Worm (Caenorhabditis elegans) whole organism, young adult: ENCODE data around the gene Y54G2A.15.

Experiments
- B0035.1 ChIP-seq: sonication (generic microtip); optimal IDR thresholded peaks from 2 replicates; lab custom pipeline; 2016; ENCODE audit warnings: missing genetic modification characterization, mild to moderate bottlenecking, missing compliant biosample characterization, missing genotype, missing genetic modification reagents
- C06A6.2 ChIP-seq: fragments of 200-800 bp; sonication (Bioruptor generic); conservative IDR thresholded peaks from 2 replicates; pipeline ENCODE4 v1.3.6; 2022; ENCODE audit warnings: missing genetic modification characterization, missing compliant biosample characterization
- D2030.7 ChIP-seq: fragments of 200-800 bp; sonication (Bioruptor generic); IDR thresholded peaks from 2 replicates; pipeline ENCODE4 v1.3.6; 2022; ENCODE audit warnings: missing genetic modification reagents, missing genetic modification characterization, missing compliant biosample characterization
- F22D6.2 ChIP-seq: sonication (generic microtip); optimal IDR thresholded peaks from 2 replicates; lab custom pipeline; 2016; ENCODE audit warnings: mild to moderate bottlenecking, missing genetic modification characterization, missing compliant biosample characterization
- F33H1.4 ChIP-seq: fragments of 200-800 bp; sonication (Bioruptor generic); IDR thresholded peaks from 2 replicates; pipeline ENCODE4 v1.3.6; 2022; ENCODE audit warnings: missing genetic modification reagents, missing genetic modification characterization, missing compliant biosample characterization
- F57C9.4 ChIP-seq: sonication (generic microtip); optimal IDR thresholded peaks from 2 replicates; lab custom pipeline; 2017; ENCODE audit warnings: mild to moderate bottlenecking, missing genetic modification characterization, missing compliant biosample characterization
- T07F8.4 ChIP-seq: sonication (generic microtip); optimal IDR thresholded peaks from 2 replicates; lab custom pipeline; 2016; ENCODE audit warnings: mild to moderate bottlenecking, missing genetic modification characterization, moderate library complexity, missing compliant biosample characterization
- Y79H2A.3 ChIP-seq: fragments of 200-800 bp; sonication (Bioruptor generic); conservative IDR thresholded peaks from 2 replicates; pipeline ENCODE4 v1.3.6; 2022; ENCODE audit warnings: missing genetic modification reagents, missing genetic modification characterization, missing compliant biosample characterization
- akir-1 ChIP-seq: fragments of 200-800 bp; sonication (Bioruptor generic); optimal IDR thresholded peaks from 2 replicates; lab custom pipeline; 2018; ENCODE audit warnings: mild to moderate bottlenecking, missing genetic modification characterization, moderate library complexity, missing compliant biosample characterization
- aptf-2 ChIP-seq: fragments of 200-800 bp; sonication (Bioruptor generic); conservative IDR thresholded peaks from 2 replicates; pipeline ENCODE4 v1.3.6; 2022; ENCODE audit warnings: missing genetic modification reagents, missing genetic modification characterization, missing compliant biosample characterization
- athp-1 ChIP-seq: sonication (generic microtip); optimal IDR thresholded peaks from 2 replicates; lab custom pipeline; 2017; ENCODE audit warnings: mild to moderate bottlenecking, missing genetic modification characterization, missing compliant biosample characterization
- attf-6 ChIP-seq: fragments of 200-800 bp; sonication (Bioruptor generic); IDR thresholded peaks from 2 replicates; pipeline ENCODE4 v1.3.6; 2022; ENCODE audit warnings: missing genetic modification reagents, missing genetic modification characterization, missing compliant biosample characterization
- cebp-2 ChIP-seq: fragments of 200-800 bp; sonication (Bioruptor generic); IDR thresholded peaks from 2 replicates; pipeline ENCODE4 v1.3.6; 2022; ENCODE audit warnings: missing genetic modification characterization, missing compliant biosample characterization
- ceh-79 ChIP-seq: sonication (generic microtip); optimal IDR thresholded peaks from 2 replicates; lab custom pipeline; 2017; ENCODE audit warnings: mild to moderate bottlenecking, missing genetic modification characterization, missing compliant biosample characterization
- die-1 ChIP-seq: sonication (generic microtip); optimal IDR thresholded peaks from 2 replicates; lab custom pipeline; 2016; ENCODE audit warnings: missing genotype, mild to moderate bottlenecking, missing genetic modification characterization, missing compliant biosample characterization
- egl-18 ChIP-seq: fragments of 200-800 bp; sonication (Bioruptor generic); IDR thresholded peaks from 2 replicates; pipeline ENCODE4 v1.3.6; 2022; ENCODE audit warnings: missing genetic modification reagents, missing genetic modification characterization, missing compliant biosample characterization
- ekl-4 ChIP-seq: fragments of 200-800 bp; sonication (Bioruptor generic); IDR thresholded peaks from 2 replicates; pipeline ENCODE4 v1.3.6; 2022; ENCODE audit warnings: missing genetic modification reagents, missing genetic modification characterization, missing compliant biosample characterization
- him-1 ChIP-seq: sonication (generic microtip); optimal IDR thresholded peaks from 2 replicates; lab custom pipeline; 2016; ENCODE audit warnings: missing genotype, missing genetic modification reagents, missing genetic modification characterization, missing compliant biosample characterization
- hlh-12 ChIP-seq: sonication (generic microtip); optimal IDR thresholded peaks from 2 replicates; lab custom pipeline; 2016; ENCODE audit warnings: missing genetic modification characterization, missing compliant biosample characterization
- hmg-1.2 ChIP-seq: fragments of 200-800 bp; sonication (Bioruptor generic); IDR thresholded peaks from 2 replicates; pipeline ENCODE4 v1.3.6; 2022; ENCODE audit warnings: missing genetic modification reagents, missing genetic modification characterization, missing compliant biosample characterization
- hmg-20 ChIP-seq: fragments of 200-800 bp; sonication (Bioruptor generic); IDR thresholded peaks from 2 replicates; pipeline ENCODE4 v1.3.6; 2022; ENCODE audit warnings: missing genetic modification reagents, missing genetic modification characterization, missing compliant biosample characterization
- lag-1 ChIP-seq: fragments of 200-800 bp; sonication (Bioruptor generic); IDR thresholded peaks from 2 replicates; pipeline ENCODE4 v1.3.6; 2022; ENCODE audit warnings: missing genetic modification reagents, missing genetic modification characterization, missing compliant biosample characterization
- let-607 ChIP-seq, 2 experiments: fragments of 200-800 bp in 1 of 2; sonication (Bioruptor generic) in 1 of 2; sonication (generic microtip) in 1 of 2; optimal IDR thresholded peaks; 2 replicates each; lab custom pipeline; 2016 to 2018; ENCODE audit warnings: mild to moderate bottlenecking in 2 of 2, missing compliant biosample characterization in 2 of 2, missing genetic modification characterization in 2 of 2, moderate library complexity in 2 of 2, missing genotype in 1 of 2
- lir-1 ChIP-seq: fragments of 200-800 bp; sonication (Bioruptor generic); conservative IDR thresholded peaks from 2 replicates; pipeline ENCODE4 v1.3.6; 2022; ENCODE audit warnings: missing genetic modification reagents, missing genetic modification characterization, missing compliant biosample characterization
- madf-6 ChIP-seq: fragments of 200-800 bp; sonication (Bioruptor generic); IDR thresholded peaks from 2 replicates; pipeline ENCODE4 v1.3.6; 2022; ENCODE audit warnings: missing genetic modification reagents, missing genetic modification characterization, missing compliant biosample characterization
- madf-8 ChIP-seq: fragments of 200-800 bp; sonication (Bioruptor generic); conservative IDR thresholded peaks from 2 replicates; pipeline ENCODE4 v1.3.6; 2022; ENCODE audit warnings: missing genetic modification reagents, missing genetic modification characterization, missing compliant biosample characterization
- mcd-1 ChIP-seq: fragments of 200-800 bp; sonication (Bioruptor generic); IDR thresholded peaks from 2 replicates; pipeline ENCODE4 v1.3.6; 2022; ENCODE audit warnings: missing genetic modification reagents, missing genetic modification characterization, missing compliant biosample characterization
- nhr-80 ChIP-seq: sonication (generic microtip); optimal IDR thresholded peaks from 2 replicates; lab custom pipeline; 2016; ENCODE audit warnings: missing genetic modification characterization, missing compliant biosample characterization
- nhr-90 ChIP-seq: sonication (generic microtip); optimal IDR thresholded peaks from 2 replicates; lab custom pipeline; 2016; ENCODE audit warnings: missing genotype, mild to moderate bottlenecking, missing genetic modification characterization, missing compliant biosample characterization
- pbrm-1 ChIP-seq: fragments of 200-800 bp; sonication (Bioruptor generic); IDR thresholded peaks from 2 replicates; pipeline ENCODE4 v1.3.6; 2022; ENCODE audit warnings: missing genetic modification reagents, missing genetic modification characterization, missing compliant biosample characterization
- pha-4 ChIP-seq: fragments of 150-350 bp; sonication (generic microtip); optimal IDR thresholded peaks from 2 replicates; lab custom pipeline; 2014; ENCODE audit warnings: missing biosample characterization, missing genetic modification reagents, missing genetic modification characterization
- rcor-1 ChIP-seq: fragments of 200-800 bp; sonication (Bioruptor generic); IDR thresholded peaks from 2 replicates; pipeline ENCODE4 v1.3.6; 2022; ENCODE audit warnings: missing genetic modification reagents, missing genetic modification characterization, missing compliant biosample characterization
- rec-8 ChIP-seq, 2 experiments: sonication (generic microtip); optimal IDR thresholded peaks; 2 replicates each; lab custom pipeline; 2016; ENCODE audit warnings: mild to moderate bottlenecking in 2 of 2, missing genetic modification characterization in 2 of 2, missing genetic modification reagents in 2 of 2, missing genotype in 2 of 2, missing biosample characterization in 1 of 2, missing compliant biosample characterization in 1 of 2, moderate library complexity in 1 of 2
- snpc-1.1 ChIP-seq: sonication (generic microtip); optimal IDR thresholded peaks from 2 replicates; lab custom pipeline; 2017; ENCODE audit warnings: missing genetic modification characterization, mild to moderate bottlenecking, missing compliant biosample characterization, antibody characterized with exemption, moderate library complexity, missing genotype, missing genetic modification reagents; ENCODE audit not compliant: insufficient read depth
- snpc-1.3 ChIP-seq: sonication (generic microtip); optimal IDR thresholded peaks from 2 replicates; lab custom pipeline; 2017; ENCODE audit warnings: missing genetic modification characterization, mild to moderate bottlenecking, missing compliant biosample characterization, antibody characterized with exemption, moderate library complexity, missing genotype, missing genetic modification reagents; ENCODE audit not compliant: insufficient read depth
- snpc-4 ChIP-seq, 5 experiments: fragments of 150-350 bp in 1 of 5; sonication (generic microtip) in 4 of 5; optimal IDR thresholded peaks; 2 replicates each; lab custom pipeline; 2014 to 2018; ENCODE audit warnings: missing genetic modification characterization in 5 of 5, missing biosample characterization in 3 of 5, antibody characterized with exemption in 2 of 5, mild to moderate bottlenecking in 2 of 5, missing compliant biosample characterization in 2 of 5, missing genotype in 2 of 5, moderate library complexity in 2 of 5, missing genetic modification reagents in 1 of 5
- somi-1 ChIP-seq: fragments of 200-800 bp; sonication (Bioruptor generic); optimal IDR thresholded peaks from 2 replicates; lab custom pipeline; 2018; ENCODE audit warnings: mild to moderate bottlenecking, missing genetic modification characterization, missing compliant biosample characterization
- sptf-2 ChIP-seq: fragments of 200-800 bp; sonication (Bioruptor generic); optimal IDR thresholded peaks from 2 replicates; lab custom pipeline; 2018; ENCODE audit warnings: mild to moderate bottlenecking, missing genetic modification characterization, missing compliant biosample characterization
- tlf-1 ChIP-seq: fragments of 200-800 bp; sonication (Bioruptor generic); optimal IDR thresholded peaks from 2 replicates; lab custom pipeline; 2018; ENCODE audit warnings: mild to moderate bottlenecking, missing genetic modification characterization, missing compliant biosample characterization
- unc-130 ChIP-seq: sonication (generic microtip); optimal IDR thresholded peaks from 2 replicates; lab custom pipeline; 2016; ENCODE audit warnings: missing genetic modification reagents, missing genetic modification characterization, missing compliant biosample characterization
- ztf-22 ChIP-seq: fragments of 200-800 bp; sonication (Bioruptor generic); optimal IDR thresholded peaks from 2 replicates; lab custom pipeline; 2018; ENCODE audit warnings: mild to moderate bottlenecking, missing genetic modification characterization, moderate library complexity, missing compliant biosample characterization
- ztf-25 ChIP-seq: fragments of 200-800 bp; sonication (Bioruptor generic); IDR thresholded peaks from 2 replicates; pipeline ENCODE4 v1.3.6; 2022; ENCODE audit warnings: missing genetic modification reagents, missing genetic modification characterization, missing compliant biosample characterization
- ztf-26 ChIP-seq: sonication (generic microtip); optimal IDR thresholded peaks from 2 replicates; lab custom pipeline; 2017; ENCODE audit warnings: missing genetic modification characterization, missing compliant biosample characterization
- ztf-3 ChIP-seq: fragments of 200-800 bp; sonication (Bioruptor generic); optimal IDR thresholded peaks from 2 replicates; lab custom pipeline; 2018; ENCODE audit warnings: mild to moderate bottlenecking, missing genetic modification characterization, missing compliant biosample characterization

The Y54G2A.15 gene

ce11 chrIV:2892395-2892786 lies 48.6 kb upstream of the Y54G2A.15 start, which contains the start of gene Y54G2A.18:
Y54G2A.18 (minus strand) TSS chrIV:2892495.
- TF ChIP-seq nhr-80 (tag; lab: Kevin White, UChicago) (peak; percentile 22), pha-4 (no peak)

ce11 chrIV:2891535-2892233 lies 47.9 kb upstream of the Y54G2A.15 start:
- TF ChIP-seq him-1 (tag; lab: Kevin White, UChicago): no peak
- no peak for TF ChIP-seq egl-18 (GFP tag; lab: Robert Waterston, UW)
- no peak for TF ChIP-seq T07F8.4
- no peak for TF ChIP-seq rec-8 (tag; optimal IDR thresholded peaks at IDR 0.05; lab: Kevin White, UChicago)
- no peak for TF ChIP-seq B0035.1 (tag; lab: Kevin White, UChicago)
- no peak for TF ChIP-seq lir-1 (GFP tag; lab: Robert Waterston, UW)
- TF ChIP-seq attf-6 (GFP tag; lab: Robert Waterston, UW): no peak
- TF ChIP-seq C06A6.2 (GFP tag; lab: Robert Waterston, UW): no peak
- TF ChIP-seq D2030.7 (GFP tag; lab: Robert Waterston, UW): 0 out of 2 replicates have a peak, but pooled peaks have one; percentile 8
- TF ChIP-seq F22D6.2 (tag; lab: Kevin White, UChicago): no peak
- TF ChIP-seq ztf-26 (tag; lab: Kevin White, UChicago): no peak
- TF ChIP-seq snpc-1.3 (tag; lab: Kevin White, UChicago): no peak
- TF ChIP-seq madf-6: peak; percentile 35; the same call in 1 of the 2 replicates
- peak; percentile 33 for TF ChIP-seq athp-1 (tag; lab: Kevin White, UChicago)
- no peak for TF ChIP-seq die-1 (tag; lab: Kevin White, UChicago)
- TF ChIP-seq tlf-1 (GFP tag; lab: Kevin White, UChicago): no peak
- TF ChIP-seq mcd-1 (GFP tag; lab: Robert Waterston, UW): 0 out of 2 replicates have a peak, but pooled peaks have one; percentile 18
- no peak for TF ChIP-seq snpc-4 (GFP tag; optimal IDR thresholded peaks at IDR 0.05; lab: Kevin White, UChicago)
- no peak for TF ChIP-seq snpc-4 (tag; optimal IDR thresholded peaks at IDR 0.05; lab: Kevin White, UChicago)
- TF ChIP-seq cebp-2: 0 out of 2 replicates have a peak, but pooled peaks have one; percentile 75
- TF ChIP-seq nhr-90 (tag; lab: Kevin White, UChicago): no peak
- TF ChIP-seq sptf-2: no peak
- no peak for TF ChIP-seq akir-1
- no peak for TF ChIP-seq madf-8 (GFP tag; lab: Robert Waterston, UW)
- TF ChIP-seq ekl-4 (GFP tag; lab: Robert Waterston, UW): no peak; the same call in 1 of the 2 replicates
- TF ChIP-seq hmg-20: no peak
- no peak for TF ChIP-seq F57C9.4 (tag; lab: Kevin White, UChicago)
- no peak for TF ChIP-seq hlh-12
- TF ChIP-seq rcor-1: no peak
- no peak for TF ChIP-seq F33H1.4 (GFP tag; lab: Robert Waterston, UW)
- TF ChIP-seq Y79H2A.3: no peak
- no peak for TF ChIP-seq lag-1
- TF ChIP-seq ztf-3: no peak
- TF ChIP-seq ztf-25 (GFP tag; lab: Robert Waterston, UW): no peak
- no peak for TF ChIP-seq snpc-1.1 (tag; lab: Kevin White, UChicago)
- 0 out of 2 replicates have a peak, but pooled peaks have one; percentile 16 for TF ChIP-seq hmg-1.2 (GFP tag; lab: Robert Waterston, UW)
- peak; percentile 85 for TF ChIP-seq ceh-79 (tag; lab: Kevin White, UChicago)
- no peak for TF ChIP-seq let-607 (tag; optimal IDR thresholded peaks at IDR 0.05; lab: Kevin White, UChicago)
- TF ChIP-seq aptf-2: no peak
- TF ChIP-seq pbrm-1 (GFP tag; lab: Robert Waterston, UW): no peak
- TF ChIP-seq unc-130 (GFP tag; lab: Kevin White, UChicago): no peak
- no peak for TF ChIP-seq ztf-22 (GFP tag; lab: Kevin White, UChicago)
- no peak for TF ChIP-seq somi-1 (GFP tag; lab: Kevin White, UChicago)
